Worm (Caenorhabditis elegans) whole organism, L1 larva: ENCODE results near the gene Y14H12B.1.

Source experiments
- ama-1 ChIP-seq: fragments of 150-350 bp; optimal IDR thresholded peaks from 2 replicates; lab custom pipeline; 2014
- ceh-88 ChIP-seq: fragments of 200-800 bp; sonication (Bioruptor generic); IDR thresholded peaks from 2 replicates; pipeline ENCODE4 v1.3.6; 2022; ENCODE audit warnings: missing genetic modification characterization, missing compliant biosample characterization
- ces-1 ChIP-seq: fragments of 150-350 bp; optimal IDR thresholded peaks from 2 replicates; lab custom pipeline; 2014; ENCODE audit warnings: missing biosample characterization, missing genetic modification reagents, missing genetic modification characterization
- jun-1 ChIP-seq: fragments of 150-350 bp; optimal IDR thresholded peaks from 2 replicates; lab custom pipeline; 2014; ENCODE audit warnings: missing biosample characterization, missing genetic modification reagents, missing genetic modification characterization
- lin-13 ChIP-seq: fragments of 150-350 bp; optimal IDR thresholded peaks from 2 replicates; lab custom pipeline; 2014; ENCODE audit warnings: missing biosample characterization, missing genetic modification reagents, missing genetic modification characterization
- lin-39 ChIP-seq: fragments of 150-350 bp; optimal IDR thresholded peaks from 2 replicates; lab custom pipeline; 2014; ENCODE audit warnings: missing biosample characterization, missing genetic modification reagents, missing genetic modification characterization
- lsy-2 ChIP-seq, 2 experiments: fragments of 150-350 bp; optimal IDR thresholded peaks; 2 replicates each; lab custom pipeline; 2014; ENCODE audit warnings: missing biosample characterization in 2 of 2, missing genetic modification characterization in 2 of 2
- sptf-1 ChIP-seq: fragments of 150-350 bp; optimal IDR thresholded peaks from 2 replicates; lab custom pipeline; 2014; ENCODE audit warnings: missing biosample characterization, missing genetic modification characterization
- unc-130 ChIP-seq: fragments of 150-350 bp; optimal IDR thresholded peaks from 2 replicates; lab custom pipeline; 2017; ENCODE audit warnings: missing biosample characterization, missing genetic modification characterization, inconsistent platforms
- ztf-4 ChIP-seq: fragments of 150-350 bp; optimal IDR thresholded peaks from 2 replicates; lab custom pipeline; 2014; ENCODE audit warnings: missing biosample characterization, missing genetic modification characterization

ce11 chrII:3931825-3932224 is 2.4 kb upstream of the Y14H12B.1 start:
- no peak for TF ChIP-seq ceh-88 (GFP tag; lab: Robert Waterston, UW)
- no peak for TF ChIP-seq unc-130 (tag; lab: Kevin White, UChicago)
- TF ChIP-seq sptf-1 (tag; lab: Kevin White, UChicago): no peak
- no peak for TF ChIP-seq lin-13 (GFP tag; lab: Kevin White, UChicago)
- no peak for TF ChIP-seq jun-1 (tag; lab: Kevin White, UChicago)
- TF ChIP-seq ces-1 (GFP tag; lab: Kevin White, UChicago): no peak
- no peak for TF ChIP-seq ama-1
- TF ChIP-seq ztf-4: no peak
- TF ChIP-seq lsy-2 (tag; optimal IDR thresholded peaks at IDR 0.05; lab: Kevin White, UChicago): no peak
- TF ChIP-seq lin-39 (tag; lab: Kevin White, UChicago): no peak
